Worm (Caenorhabditis elegans) whole organism, L4 larva: ENCODE results near the gene K06H7.8.
A peak's percentile ranks its signal among the peaks of the same experiment; 100 is the strongest.

Experiments used
- R02D3.7 ChIP-seq: fragments of 150-350 bp; sonication (generic microtip); optimal IDR thresholded peaks from 3 replicates; lab custom pipeline; 2014; ENCODE audit warnings: missing biosample characterization, missing genetic modification characterization
- T26A8.4 ChIP-seq: fragments of 200-800 bp; sonication (Bioruptor generic); IDR thresholded peaks from 2 replicates; pipeline ENCODE4 v1.3.6; 2022; ENCODE audit warnings: missing genetic modification characterization, missing compliant biosample characterization
- Y105C5A.15 ChIP-seq: fragments of 200-800 bp; sonication (Bioruptor generic); IDR thresholded peaks from 2 replicates; pipeline ENCODE4 v1.3.6; 2022; ENCODE audit warnings: missing genetic modification characterization, missing compliant biosample characterization
- Y48G9A.11 ChIP-seq: fragments of 200-800 bp; sonication (Bioruptor generic); IDR thresholded peaks from 2 replicates; pipeline ENCODE4 v1.3.6; 2022; ENCODE audit warnings: missing genetic modification reagents, missing genetic modification characterization, missing compliant biosample characterization
- ZK546.5 ChIP-seq, 2 experiments: sonication (generic microtip); optimal IDR thresholded peaks; 2 replicates each; lab custom pipeline; 2017; ENCODE audit warnings: missing biosample characterization in 2 of 2, missing genetic modification characterization in 2 of 2
- attf-4 ChIP-seq: sonication (generic microtip); optimal IDR thresholded peaks from 3 replicates; lab custom pipeline; 2017; ENCODE audit warnings: missing biosample characterization, missing genetic modification characterization
- ceh-32 ChIP-seq: sonication (generic microtip); optimal IDR thresholded peaks from 2 replicates; lab custom pipeline; 2016; ENCODE audit warnings: mild to moderate bottlenecking, missing genetic modification characterization, missing compliant biosample characterization; ENCODE audit not compliant: poor library complexity
- ceh-62 ChIP-seq: sonication (generic microtip); optimal IDR thresholded peaks from 2 replicates; lab custom pipeline; 2017; ENCODE audit warnings: missing biosample characterization, missing genetic modification characterization
- ceh-82 ChIP-seq: sonication (generic microtip); optimal IDR thresholded peaks from 2 replicates; lab custom pipeline; 2017; ENCODE audit warnings: missing biosample characterization, missing genetic modification characterization
- ces-1 ChIP-seq: fragments of 150-350 bp; sonication (generic microtip); optimal IDR thresholded peaks from 4 replicates; lab custom pipeline; 2014; ENCODE audit warnings: missing biosample characterization, missing genetic modification reagents, missing genetic modification characterization
- cey-2 ChIP-seq: sonication (generic microtip); optimal IDR thresholded peaks from 3 replicates; lab custom pipeline; 2017; ENCODE audit warnings: missing genetic modification characterization, mild to moderate bottlenecking, missing compliant biosample characterization, antibody characterized with exemption, borderline replicate concordance; ENCODE audit not compliant: insufficient read depth
- daf-12 ChIP-seq: fragments of 150-350 bp; optimal IDR thresholded peaks from 2 replicates; lab custom pipeline; 2014; ENCODE audit warnings: missing biosample characterization, missing genetic modification reagents, missing genetic modification characterization
- daf-16 ChIP-seq, 3 experiments: sonication (generic microtip); optimal IDR thresholded peaks; 2 replicates each; lab custom pipeline; 2016 to 2017; ENCODE audit warnings: missing genetic modification characterization in 3 of 3, missing genetic modification reagents in 3 of 3, mild to moderate bottlenecking in 2 of 3, missing compliant biosample characterization in 2 of 3, missing biosample characterization in 1 of 3, moderate library complexity in 1 of 3
- dmd-9 ChIP-seq: fragments of 200-800 bp; sonication (Bioruptor generic); IDR thresholded peaks from 2 replicates; pipeline ENCODE4 v1.3.6; 2022; ENCODE audit warnings: missing genetic modification reagents, missing genetic modification characterization, missing compliant biosample characterization
- dpl-1 ChIP-seq: fragments of 150-350 bp; optimal IDR thresholded peaks from 2 replicates; lab custom pipeline; 2014; ENCODE audit warnings: missing biosample characterization, missing genetic modification reagents, missing genetic modification characterization
- egl-43 ChIP-seq: fragments of 200-800 bp; sonication (Bioruptor generic); IDR thresholded peaks from 2 replicates; pipeline ENCODE4 v1.3.6; 2022; ENCODE audit warnings: missing genetic modification reagents, missing genetic modification characterization, missing compliant biosample characterization
- fos-1 ChIP-seq: fragments of 150-350 bp; optimal IDR thresholded peaks from 2 replicates; lab custom pipeline; 2014; ENCODE audit warnings: missing biosample characterization, missing genetic modification characterization
- hif-1 ChIP-seq, 2 experiments: sonication (generic microtip); optimal IDR thresholded peaks; 2 replicates each; lab custom pipeline; 2016 to 2017; ENCODE audit warnings: missing compliant biosample characterization in 2 of 2, missing genetic modification characterization in 2 of 2, missing genetic modification reagents in 2 of 2, missing genotype in 2 of 2, mild to moderate bottlenecking in 1 of 2
- hlh-11 ChIP-seq: fragments of 200-800 bp; sonication (Bioruptor generic); optimal IDR thresholded peaks from 2 replicates; lab custom pipeline; 2018; ENCODE audit warnings: mild to moderate bottlenecking, missing genetic modification characterization, missing compliant biosample characterization
- jun-1 ChIP-seq: fragments of 150-350 bp; optimal IDR thresholded peaks from 2 replicates; lab custom pipeline; 2014; ENCODE audit warnings: missing biosample characterization, missing genetic modification reagents, missing genetic modification characterization
- lin-15B ChIP-seq: fragments of 150-350 bp; sonication (generic microtip); optimal IDR thresholded peaks from 3 replicates; lab custom pipeline; 2014; ENCODE audit warnings: missing biosample characterization, missing genetic modification characterization
- lir-3 ChIP-seq: sonication (generic microtip); optimal IDR thresholded peaks from 2 replicates; lab custom pipeline; 2016; ENCODE audit warnings: mild to moderate bottlenecking, missing genetic modification characterization, missing compliant biosample characterization
- lsy-2 ChIP-seq, 2 experiments: fragments of 150-350 bp in 1 of 2; sonication (generic microtip) in 1 of 2; optimal IDR thresholded peaks; 2 replicates each; lab custom pipeline; 2014 to 2017; ENCODE audit warnings: missing biosample characterization in 2 of 2, missing genetic modification characterization in 2 of 2
- mdl-1 ChIP-seq, 2 experiments: fragments of 150-350 bp in 1 of 2; sonication (generic microtip) in 1 of 2; optimal IDR thresholded peaks; 2 replicates each; lab custom pipeline; 2014 to 2017; ENCODE audit warnings: missing biosample characterization in 2 of 2, missing genetic modification characterization in 2 of 2
- mep-1 ChIP-seq: fragments of 150-350 bp; sonication (generic microtip); optimal IDR thresholded peaks from 3 replicates; lab custom pipeline; 2014; ENCODE audit warnings: missing biosample characterization, missing genetic modification characterization
- mes-2 ChIP-seq: sonication (generic microtip); optimal IDR thresholded peaks from 2 replicates; lab custom pipeline; 2016; ENCODE audit warnings: missing genotype, mild to moderate bottlenecking, missing genetic modification characterization, missing compliant biosample characterization; ENCODE audit not compliant: poor library complexity, severe bottlenecking
- mxl-3 ChIP-seq: fragments of 200-800 bp; sonication (Bioruptor generic); optimal IDR thresholded peaks from 2 replicates; lab custom pipeline; 2018; ENCODE audit warnings: mild to moderate bottlenecking, missing genetic modification characterization, missing compliant biosample characterization
- nhr-11 ChIP-seq: fragments of 150-350 bp; optimal IDR thresholded peaks from 2 replicates; lab custom pipeline; 2014; ENCODE audit warnings: missing biosample characterization, missing genetic modification characterization
- nhr-41 ChIP-seq: fragments of 200-800 bp; sonication (Bioruptor generic); IDR thresholded peaks from 2 replicates; pipeline ENCODE4 v1.3.6; 2022; ENCODE audit warnings: missing genetic modification reagents, missing genetic modification characterization, missing compliant biosample characterization
- nhr-42 ChIP-seq: fragments of 200-800 bp; sonication (Bioruptor generic); IDR thresholded peaks from 2 replicates; pipeline ENCODE4 v1.3.6; 2022; ENCODE audit warnings: missing genetic modification characterization, missing compliant biosample characterization
- nhr-48 ChIP-seq: sonication (generic microtip); optimal IDR thresholded peaks from 2 replicates; lab custom pipeline; 2016; ENCODE audit warnings: mild to moderate bottlenecking, missing genetic modification characterization, missing compliant biosample characterization
- nhr-76 ChIP-seq: fragments of 150-350 bp; optimal IDR thresholded peaks from 2 replicates; lab custom pipeline; 2014; ENCODE audit warnings: missing biosample characterization, missing genetic modification characterization
- nhr-77 ChIP-seq: fragments of 150-350 bp; optimal IDR thresholded peaks from 2 replicates; lab custom pipeline; 2014; ENCODE audit warnings: missing biosample characterization, missing genetic modification characterization
- php-3 ChIP-seq: fragments of 200-800 bp; sonication (Bioruptor generic); IDR thresholded peaks from 2 replicates; pipeline ENCODE4 v1.3.6; 2022; ENCODE audit warnings: missing genetic modification reagents, missing genetic modification characterization, missing compliant biosample characterization
- pqm-1 ChIP-seq: sonication (generic microtip); optimal IDR thresholded peaks from 2 replicates; lab custom pipeline; 2017; ENCODE audit warnings: missing biosample characterization, missing genetic modification characterization
- saeg-2 ChIP-seq: fragments of 200-800 bp; sonication (Bioruptor generic); IDR thresholded peaks from 2 replicates; pipeline ENCODE4 v1.3.6; 2022; ENCODE audit warnings: missing genetic modification reagents, missing genetic modification characterization, missing compliant biosample characterization
- set-16 ChIP-seq: fragments of 200-800 bp; sonication (Bioruptor generic); IDR thresholded peaks from 2 replicates; pipeline ENCODE4 v1.3.6; 2022; ENCODE audit warnings: missing genetic modification reagents, missing genetic modification characterization, missing compliant biosample characterization
- skn-1 ChIP-seq: fragments of 150-350 bp; optimal IDR thresholded peaks from 2 replicates; lab custom pipeline; 2014; ENCODE audit warnings: missing biosample characterization, missing genetic modification characterization
- snpc-4 ChIP-seq: fragments of 150-350 bp; optimal IDR thresholded peaks from 2 replicates; lab custom pipeline; 2014; ENCODE audit warnings: missing biosample characterization, missing genetic modification characterization
- spr-1 ChIP-seq: sonication (generic microtip); optimal IDR thresholded peaks from 2 replicates; lab custom pipeline; 2016; ENCODE audit warnings: mild to moderate bottlenecking, missing genetic modification characterization, missing compliant biosample characterization
- tra-1 ChIP-seq: fragments of 200-800 bp; sonication (Bioruptor generic); IDR thresholded peaks from 2 replicates; pipeline ENCODE4 v1.3.6; 2022; ENCODE audit warnings: missing genetic modification reagents, missing genetic modification characterization, missing compliant biosample characterization
- unc-62 ChIP-seq, 3 experiments: fragments of 150-350 bp in 1 of 3; sonication (generic microtip); optimal IDR thresholded peaks in 2 of 3; peaks in 1 of 3; 1 replicate in 1 of 3; 2 replicates in 2 of 3; lab custom pipeline; 2014 to 2017; ENCODE audit warnings: missing biosample characterization in 3 of 3, missing genetic modification characterization in 3 of 3, missing genetic modification reagents in 3 of 3, missing genotype in 1 of 3
- vab-7 ChIP-seq: fragments of 200-800 bp; sonication (Bioruptor generic); IDR thresholded peaks from 2 replicates; pipeline ENCODE4 v1.3.6; 2022; ENCODE audit warnings: missing genetic modification reagents, missing genetic modification characterization, missing compliant biosample characterization
- zfp-2 ChIP-seq: sonication (generic microtip); optimal IDR thresholded peaks from 2 replicates; lab custom pipeline; 2016; ENCODE audit warnings: mild to moderate bottlenecking, missing genetic modification characterization, missing compliant biosample characterization
- zip-2 ChIP-seq: fragments of 150-350 bp; optimal IDR thresholded peaks from 2 replicates; lab custom pipeline; 2014; ENCODE audit warnings: missing biosample characterization, missing genetic modification characterization
- ztf-11 ChIP-seq: fragments of 150-350 bp; optimal IDR thresholded peaks from 2 replicates; lab custom pipeline; 2014; ENCODE audit warnings: missing biosample characterization, missing genetic modification characterization
- ztf-7 ChIP-seq: fragments of 150-350 bp; optimal IDR thresholded peaks from 2 replicates; lab custom pipeline; 2014; ENCODE audit warnings: missing biosample characterization, missing genetic modification characterization

K06H7.8 gene

ce11 chrIII:8132496-8132895, 34.5 kb upstream of the K06H7.8 start:
- TF ChIP-seq egl-43 (GFP tag; lab: Robert Waterston, UW) (0 out of 2 replicates have a peak, but pooled peaks have one; percentile 16), hif-1 (tag; optimal IDR thresholded peaks at IDR 0.05; lab: Kevin White, UChicago) (no peak), lsy-2 (tag; optimal IDR thresholded peaks at IDR 0.05; lab: Kevin White, UChicago) (no peak), ceh-82 (tag; lab: Kevin White, UChicago) (no peak), set-16 (no peak), mes-2 (tag; lab: Kevin White, UChicago) (peak; percentile 6), unc-62 (GFP tag; optimal IDR thresholded peaks at IDR 0.05 in 1 of 2; lab: Kevin White, UChicago) (peak in 1 of 2 experiments; percentile 41), unc-62 (tag; optimal IDR thresholded peaks at IDR 0.05; lab: Kevin White, UChicago) (no peak)
- TF ChIP-seq, all 104 proteins: peak for 3

ce11 chrIII:8130177-8130902, 32.3 kb upstream of the K06H7.8 start, which contains the start of the genes rpl-21 and C14B9.10:
TSS of gene rpl-21 (minus strand) at chrIII:8130227.
TSS of gene C14B9.10 (plus strand) at chrIII:8130852.
- TF ChIP-seq mxl-3 (GFP tag; lab: Kevin White, UChicago) (no peak), dmd-9 (GFP tag; lab: Robert Waterston, UW) (peak; percentile 55; the same call in 1 of the 2 replicates), zip-2 (tag; lab: Kevin White, UChicago) (no peak), nhr-11 (tag; lab: Kevin White, UChicago) (peak; percentile 67), spr-1 (tag; lab: Kevin White, UChicago) (peak; percentile 37), pqm-1 (tag; lab: Kevin White, UChicago) (no peak), jun-1 (tag; lab: Kevin White, UChicago) (no peak), ztf-11 (tag; lab: Kevin White, UChicago) (no peak), hif-1 (tag; optimal IDR thresholded peaks at IDR 0.05; lab: Kevin White, UChicago) (peak in 1 of 2 experiments; percentile 38), hlh-11 (peak; percentile 70), fos-1 (no peak), T26A8.4 (peak; percentile 62; the same call in 1 of the 2 replicates), vab-7 (GFP tag; lab: Robert Waterston, UW) (no peak), nhr-76 (tag; lab: Kevin White, UChicago) (no peak), daf-16 (GFP tag; optimal IDR thresholded peaks at IDR 0.05; lab: Kevin White, UChicago) (no peak), daf-16 (tag; optimal IDR thresholded peaks at IDR 0.05; lab: Kevin White, UChicago) (peak; percentile 44), cey-2 (tag; lab: Kevin White, UChicago) (no peak), egl-43 (GFP tag; lab: Robert Waterston, UW) (no peak), mdl-1 (tag; optimal IDR thresholded peaks at IDR 0.05; lab: Kevin White, UChicago) (peak in 1 of 2 experiments; percentile 45), ceh-62 (tag; lab: Kevin White, UChicago) (no peak), nhr-48 (tag; lab: Kevin White, UChicago) (peak; percentile 36), php-3 (GFP tag; lab: Robert Waterston, UW) (no peak), ZK546.5 (tag; optimal IDR thresholded peaks at IDR 0.05; lab: Kevin White, UChicago) (no peak), tra-1 (GFP tag; lab: Robert Waterston, UW) (no peak), mep-1 (peak; percentile 83), nhr-41 (GFP tag; lab: Robert Waterston, UW) (no peak), nhr-77 (tag; lab: Kevin White, UChicago) (peak; percentile 38), saeg-2 (GFP tag; lab: Robert Waterston, UW) (no peak), attf-4 (tag; lab: Kevin White, UChicago) (no peak), zfp-2 (peak; percentile 18), snpc-4 (no peak), dpl-1 (GFP tag; lab: Kevin White, UChicago) (peak; percentile 78), lir-3 (tag; lab: Kevin White, UChicago) (no peak), nhr-42 (GFP tag; lab: Robert Waterston, UW) (no peak), daf-12 (tag; lab: Kevin White, UChicago) (no peak), ceh-32 (tag; lab: Kevin White, UChicago) (no peak), ztf-7 (tag; lab: Kevin White, UChicago) (peak; percentile 24), skn-1 (tag; lab: Kevin White, UChicago) (no peak), ces-1 (GFP tag; lab: Kevin White, UChicago) (no peak), Y105C5A.15 (no peak), lin-15B (tag; lab: Kevin White, UChicago) (no peak), R02D3.7 (tag; lab: Kevin White, UChicago) (no peak), Y48G9A.11 (GFP tag; lab: Robert Waterston, UW) (peak; percentile 61; the same call in 1 of the 2 replicates)
